Fruit fly (Drosophila melanogaster): Measurements from ENCODE around the gene CG31678.

The CG31678 gene

DNA sequence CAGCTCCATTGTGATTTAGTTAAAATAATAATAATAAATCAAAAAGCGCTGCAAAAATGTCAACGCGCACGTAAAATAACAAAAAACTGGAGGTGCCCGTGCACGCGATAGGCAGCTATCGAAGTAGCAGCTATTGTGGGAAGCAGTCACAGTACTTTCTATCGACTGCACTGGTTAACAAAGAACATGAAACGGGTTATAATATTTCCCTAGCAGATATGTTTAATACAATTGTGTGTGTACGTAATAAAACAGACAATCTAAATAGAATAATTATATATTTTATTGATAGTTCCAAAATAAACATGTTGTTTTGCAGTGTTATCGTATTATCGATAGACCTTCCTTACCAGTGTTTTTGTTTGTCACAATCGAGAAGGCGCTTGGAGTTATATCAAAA lies at the start of gene CG31678, which contains the start of gene IKKepsilon (continued):
- TF ChIP-seq fkh (GFP tag; optimal IDR thresholded peaks at IDR 0.05) (no peak), CG31627 (GFP tag; optimal IDR thresholded peaks at IDR 0.05) (peak; percentile 44), CG1621 (tag; optimal IDR thresholded peaks at IDR 0.05) (no peak), svp (GFP tag) (peak; percentile 81), Met (GFP tag; optimal IDR thresholded peaks at IDR 0.05) (no peak), CG11762 (GFP tag; optimal IDR thresholded peaks at IDR 0.05; ENCODE audit: insufficient read depth) (no peak), dsx (GFP tag; optimal IDR thresholded peaks at IDR 0.05; ENCODE audit: poor library complexity, severe bottlenecking) (no peak)

DNA sequence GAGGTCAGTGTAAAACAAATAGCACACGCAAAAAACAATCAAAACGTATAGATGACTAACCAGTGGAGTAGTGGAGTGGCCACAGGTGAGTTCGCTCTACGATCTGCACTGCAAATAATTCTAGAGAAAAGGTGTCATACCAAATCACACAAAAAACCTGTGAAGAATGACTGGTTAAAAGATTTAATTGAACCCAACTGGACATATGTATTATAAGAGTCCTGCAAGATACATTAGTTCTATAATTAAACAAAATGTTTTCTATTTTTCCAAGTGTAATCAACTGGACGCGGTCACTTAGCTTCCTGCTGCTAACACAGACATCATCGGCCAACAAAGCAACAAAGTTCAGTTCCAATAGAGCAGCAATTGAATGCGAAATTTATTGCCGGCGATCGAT lies 48.3 kb upstream of the CG31678 start:
- TF ChIP-seq eg (GFP tag; IDR thresholded peaks at IDR 0.05) (0 out of 3 replicates have a peak, but pooled peaks have one; percentile 33), CG6163 (GFP tag; IDR thresholded peaks at IDR 0.05) (0 out of 3 replicates have a peak, but pooled peaks have one; percentile 38), Gug (GFP tag; IDR thresholded peaks at IDR 0.05) (0 out of 2 replicates have a peak, but pooled peaks have one; percentile 51), CG15336 (GFP tag; IDR thresholded peaks at IDR 0.05) (peak; percentile 58), svp (GFP tag) (peak; percentile 36), CG9139 (GFP tag; optimal IDR thresholded peaks at IDR 0.05) (no peak), CG6808 (GFP tag; optimal IDR thresholded peaks at IDR 0.05) (no peak), CG10631 (GFP tag; optimal IDR thresholded peaks at IDR 0.05) (no peak), CG8632 (GFP tag; optimal IDR thresholded peaks at IDR 0.05) (no peak), Hr39 (GFP tag; optimal IDR thresholded peaks at IDR 0.05) (no peak), Eip75B (GFP tag; optimal IDR thresholded peaks at IDR 0.05) (no peak), CG34406 (GFP tag; optimal IDR thresholded peaks at IDR 0.05) (no peak), esn (GFP tag; optimal IDR thresholded peaks at IDR 0.05) (no peak)

DNA sequence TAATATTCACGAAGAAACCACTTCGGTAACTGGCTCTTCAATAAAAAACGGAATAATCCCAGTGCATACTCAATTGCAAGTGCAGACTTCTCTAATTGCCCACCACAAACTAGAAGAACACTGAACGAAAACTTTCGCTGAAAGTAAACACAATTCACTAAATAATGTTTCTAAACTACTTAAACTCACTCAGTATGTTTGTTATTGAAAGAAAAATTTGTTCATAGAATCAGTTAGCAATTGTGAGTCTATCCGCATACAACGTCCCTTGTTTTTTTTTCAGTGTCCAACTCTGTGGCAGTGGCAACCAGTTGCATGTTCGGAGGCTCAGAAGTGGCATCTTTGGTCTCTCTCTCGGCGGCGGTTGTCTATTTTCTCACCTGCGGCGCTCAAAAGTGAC lies 45.7 kb upstream of the CG31678 start:
- peak; percentile 64 for TF ChIP-seq achi (GFP tag; optimal IDR thresholded peaks at IDR 0.05)
- no peak for TF ChIP-seq CG34406 (GFP tag; optimal IDR thresholded peaks at IDR 0.05)
- no peak for TF ChIP-seq net (GFP tag; optimal IDR thresholded peaks at IDR 0.05)
- TF ChIP-seq CG3919 (GFP tag; optimal IDR thresholded peaks at IDR 0.05) = peak; percentile 78
- no peak for TF ChIP-seq Hr38 (GFP tag; optimal IDR thresholded peaks at IDR 0.05)
- peak; percentile 57 for TF ChIP-seq OdsH (GFP tag; optimal IDR thresholded peaks at IDR 0.05)
- TF ChIP-seq CG6808 (GFP tag; optimal IDR thresholded peaks at IDR 0.05) = no peak
- no peak for TF ChIP-seq topi (GFP tag; optimal IDR thresholded peaks at IDR 0.05)
- TF ChIP-seq CG9139 (GFP tag; optimal IDR thresholded peaks at IDR 0.05) = no peak
- TF ChIP-seq CG10631 (GFP tag; optimal IDR thresholded peaks at IDR 0.05) = peak; percentile 61
- no peak for TF ChIP-seq CG31627 (GFP tag; optimal IDR thresholded peaks at IDR 0.05)
- TF ChIP-seq spab (GFP tag; optimal IDR thresholded peaks at IDR 0.05) = no peak
- no peak for TF ChIP-seq Sox15 (GFP tag; optimal IDR thresholded peaks at IDR 0.05)
- no peak for TF ChIP-seq CG11902 (GFP tag; optimal IDR thresholded peaks at IDR 0.05)
- no peak for TF ChIP-seq CG8319 (GFP tag; optimal IDR thresholded peaks at IDR 0.05)
- TF ChIP-seq dac (GFP tag; optimal IDR thresholded peaks at IDR 0.05) = peak; percentile 42
- TF ChIP-seq Hr4 (GFP tag; optimal IDR thresholded peaks at IDR 0.05) = peak; percentile 81
- TF ChIP-seq fkh (GFP tag; optimal IDR thresholded peaks at IDR 0.05) = no peak
- TF ChIP-seq Blimp-1 (GFP tag; optimal IDR thresholded peaks at IDR 0.05) = no peak
- no peak for TF ChIP-seq Hr39 (GFP tag; optimal IDR thresholded peaks at IDR 0.05)
- TF ChIP-seq eg (GFP tag; IDR thresholded peaks at IDR 0.05) = peak; percentile 89
- TF ChIP-seq CG6854 (GFP tag; optimal IDR thresholded peaks at IDR 0.05) = no peak
- TF ChIP-seq CG10669 (GFP tag; optimal IDR thresholded peaks at IDR 0.05) = no peak
- no peak for TF ChIP-seq lz (GFP tag; optimal IDR thresholded peaks at IDR 0.05)
- no peak for TF ChIP-seq CG3032 (tag; optimal IDR thresholded peaks at IDR 0.05)
- peak; percentile 75 for TF ChIP-seq Lpt (GFP tag; optimal IDR thresholded peaks at IDR 0.05)
- TF ChIP-seq CG7368 (GFP tag; optimal IDR thresholded peaks at IDR 0.05) = no peak
- peak; percentile 38 for TF ChIP-seq acj6 (GFP tag; optimal IDR thresholded peaks at IDR 0.05)
- TF ChIP-seq fd85E (GFP tag; optimal IDR thresholded peaks at IDR 0.05) = no peak
- no peak for TF ChIP-seq Ets21C (GFP tag; optimal IDR thresholded peaks at IDR 0.05)
- no peak for TF ChIP-seq Eip93F (GFP tag; optimal IDR thresholded peaks at IDR 0.05)
- TF ChIP-seq fd59A (GFP tag; optimal IDR thresholded peaks at IDR 0.05) = peak; percentile 33
- no peak for TF ChIP-seq Smox (GFP tag; optimal IDR thresholded peaks at IDR 0.05)
- TF ChIP-seq CG15336 (GFP tag; IDR thresholded peaks at IDR 0.05) = peak; percentile 85
- no peak for TF ChIP-seq Sox102F (GFP tag; optimal IDR thresholded peaks at IDR 0.05)
- TF ChIP-seq Met (GFP tag; optimal IDR thresholded peaks at IDR 0.05) = no peak
- TF ChIP-seq Gug (GFP tag; IDR thresholded peaks at IDR 0.05) = peak; percentile 79
- no peak for TF ChIP-seq vri (GFP tag; optimal IDR thresholded peaks at IDR 0.05)
- TF ChIP-seq CG16779 (tag; optimal IDR thresholded peaks at IDR 0.05) = peak; percentile 32
- TF ChIP-seq svp (GFP tag) = no peak
- peak; percentile 44 for TF ChIP-seq Eip75B (GFP tag; optimal IDR thresholded peaks at IDR 0.05)

Data from whole organism, prepupa.